Fruit fly (Drosophila melanogaster) whole organism, prepupa: Measurements from ENCODE around the gene GABA-B-R2.

Experiments used
- Blimp-1 ChIP-seq: fragments of 200-800 bp; sonication (Bioruptor generic); optimal IDR thresholded peaks from 3 replicates; lab custom pipeline; 2017; ENCODE audit warnings: missing biosample characterization, missing genetic modification characterization, mild to moderate bottlenecking, moderate library complexity, missing genetic modification reagents
- CG10631 ChIP-seq: fragments of 200-800 bp; sonication (Bioruptor generic); optimal IDR thresholded peaks from 2 replicates; lab custom pipeline; 2016; ENCODE audit warnings: missing biosample characterization, missing genetic modification characterization
- CG10669 ChIP-seq: fragments of 200-800 bp; sonication (Bioruptor generic); optimal IDR thresholded peaks from 3 replicates; lab custom pipeline; 2018; ENCODE audit warnings: missing biosample characterization, mild to moderate bottlenecking, missing genetic modification characterization, moderate library complexity
- CG11294 ChIP-seq: fragments of 200-800 bp; sonication (Bioruptor generic); IDR thresholded peaks from 2 replicates; pipeline ENCODE4 v1.3.6; 2022; ENCODE audit warnings: missing biosample characterization, missing genetic modification characterization
- CG11902 ChIP-seq: fragments of 200-800 bp; sonication (Bioruptor generic); optimal IDR thresholded peaks from 3 replicates; lab custom pipeline; 2016; ENCODE audit warnings: missing biosample characterization, missing genetic modification characterization
- CG15336 ChIP-seq: fragments of 200-800 bp; sonication (Bioruptor generic); IDR thresholded peaks from 2 replicates; pipeline ENCODE4 v1.3.6; 2022; ENCODE audit warnings: missing biosample characterization, missing genetic modification characterization
- CG16779 ChIP-seq: fragments of 200-800 bp; sonication (Bioruptor generic); optimal IDR thresholded peaks from 3 replicates; lab custom pipeline; 2017; ENCODE audit warnings: missing biosample characterization, mild to moderate bottlenecking, missing genetic modification characterization
- CG3032 ChIP-seq: fragments of 200-800 bp; optimal IDR thresholded peaks from 2 replicates; lab custom pipeline; 2019; ENCODE audit warnings: missing biosample characterization, mild to moderate bottlenecking, missing genetic modification characterization, moderate library complexity
- CG31627 ChIP-seq: fragments of 200-800 bp; sonication (Bioruptor generic); optimal IDR thresholded peaks from 3 replicates; lab custom pipeline; 2016; ENCODE audit warnings: missing biosample characterization, missing genetic modification characterization
- CG32006 ChIP-seq: fragments of 200-800 bp; sonication (Bioruptor generic); optimal IDR thresholded peaks from 3 replicates; lab custom pipeline; 2017; ENCODE audit warnings: missing biosample characterization, mild to moderate bottlenecking, missing genetic modification characterization
- CG3919 ChIP-seq: fragments of 200-800 bp; sonication (Bioruptor generic); optimal IDR thresholded peaks from 3 replicates; lab custom pipeline; 2016; ENCODE audit warnings: missing biosample characterization, missing genetic modification characterization
- CG4318 ChIP-seq: fragments of 200-800 bp; sonication (Bioruptor generic); optimal IDR thresholded peaks from 3 replicates; lab custom pipeline; 2017; ENCODE audit warnings: missing biosample characterization, mild to moderate bottlenecking, missing genetic modification characterization
- CG6163 ChIP-seq: fragments of 200-800 bp; sonication (Bioruptor generic); IDR thresholded peaks from 3 replicates; pipeline ENCODE4 v1.3.6; 2022; ENCODE audit warnings: missing biosample characterization, missing genetic modification characterization
- CG6792 ChIP-seq: fragments of 200-800 bp; sonication (Bioruptor generic); optimal IDR thresholded peaks from 3 replicates; lab custom pipeline; 2016; ENCODE audit warnings: missing biosample characterization, missing genetic modification characterization
- CG6808 ChIP-seq: fragments of 200-800 bp; sonication (Bioruptor generic); optimal IDR thresholded peaks from 3 replicates; lab custom pipeline; 2017; ENCODE audit warnings: missing biosample characterization, missing genetic modification characterization, mild to moderate bottlenecking, moderate library complexity, missing genetic modification reagents
- CG7368 ChIP-seq: fragments of 200-800 bp; sonication (Bioruptor generic); optimal IDR thresholded peaks from 3 replicates; lab custom pipeline; 2016; ENCODE audit warnings: missing biosample characterization, missing genetic modification characterization
- CG8119 ChIP-seq: fragments of 200-800 bp; sonication (Bioruptor generic); IDR thresholded peaks from 3 replicates; pipeline ENCODE4 v1.3.6; 2022; ENCODE audit warnings: missing biosample characterization, missing genetic modification characterization
- CG8319 ChIP-seq: fragments of 200-800 bp; sonication (Bioruptor generic); optimal IDR thresholded peaks from 3 replicates; lab custom pipeline; 2016; ENCODE audit warnings: missing biosample characterization, missing genetic modification characterization
- CG8632 ChIP-seq: fragments of 200-800 bp; sonication (Bioruptor generic); optimal IDR thresholded peaks from 3 replicates; lab custom pipeline; 2016; ENCODE audit warnings: missing biosample characterization, missing genetic modification characterization
- CG9139 ChIP-seq: fragments of 200-800 bp; sonication (Bioruptor generic); optimal IDR thresholded peaks from 3 replicates; lab custom pipeline; 2017; ENCODE audit warnings: missing biosample characterization, mild to moderate bottlenecking, missing genetic modification characterization
- Eip75B ChIP-seq: fragments of 200-800 bp; sonication (Bioruptor generic); optimal IDR thresholded peaks from 3 replicates; lab custom pipeline; 2016; ENCODE audit warnings: missing biosample characterization, missing genetic modification characterization
- Eip93F ChIP-seq: fragments of 200-800 bp; sonication (Bioruptor generic); optimal IDR thresholded peaks from 2 replicates; lab custom pipeline; 2016; ENCODE audit warnings: missing biosample characterization, mild to moderate bottlenecking, missing genetic modification characterization
- Ets21C ChIP-seq: fragments of 200-800 bp; sonication (Bioruptor generic); optimal IDR thresholded peaks from 3 replicates; lab custom pipeline; 2016; ENCODE audit warnings: missing biosample characterization, missing genetic modification characterization
- Ets96B ChIP-seq: fragments of 200-800 bp; optimal IDR thresholded peaks from 2 replicates; lab custom pipeline; 2019; ENCODE audit warnings: missing biosample characterization, mild to moderate bottlenecking, missing genetic modification characterization, moderate library complexity
- Gug ChIP-seq: fragments of 200-800 bp; sonication (Bioruptor generic); IDR thresholded peaks from 2 replicates; pipeline ENCODE4 v1.3.6; 2022; ENCODE audit warnings: missing biosample characterization, missing genetic modification characterization
- Hr38 ChIP-seq: sonication (Bioruptor generic); optimal IDR thresholded peaks from 2 replicates; lab custom pipeline; 2016; ENCODE audit warnings: missing biosample characterization, missing genetic modification characterization
- Hr39 ChIP-seq: fragments of 200-800 bp; sonication (Bioruptor generic); optimal IDR thresholded peaks from 2 replicates; lab custom pipeline; 2016; ENCODE audit warnings: missing biosample characterization, missing genetic modification characterization
- Hr4 ChIP-seq: fragments of 200-800 bp; sonication (Bioruptor generic); optimal IDR thresholded peaks from 3 replicates; lab custom pipeline; 2016; ENCODE audit warnings: missing biosample characterization, missing genetic modification characterization
- Lpt ChIP-seq: fragments of 200-800 bp; sonication (Bioruptor generic); optimal IDR thresholded peaks from 3 replicates; lab custom pipeline; 2016; ENCODE audit warnings: missing biosample characterization, missing genetic modification characterization
- OdsH ChIP-seq: fragments of 200-800 bp; sonication (Bioruptor generic); optimal IDR thresholded peaks from 3 replicates; lab custom pipeline; 2016; ENCODE audit warnings: missing biosample characterization, missing genetic modification characterization
- Smox ChIP-seq: fragments of 200-800 bp; sonication (Bioruptor generic); optimal IDR thresholded peaks from 3 replicates; lab custom pipeline; 2016; ENCODE audit warnings: missing biosample characterization, missing genetic modification characterization
- Sox14 ChIP-seq: fragments of 200-800 bp; sonication (Bioruptor generic); optimal IDR thresholded peaks from 3 replicates; lab custom pipeline; 2016; ENCODE audit warnings: missing biosample characterization, missing genetic modification characterization
- achi ChIP-seq: fragments of 200-800 bp; sonication (Bioruptor generic); optimal IDR thresholded peaks from 3 replicates; lab custom pipeline; 2016; ENCODE audit warnings: missing biosample characterization, missing genetic modification characterization
- acj6 ChIP-seq: fragments of 200-800 bp; sonication (Bioruptor generic); optimal IDR thresholded peaks from 3 replicates; lab custom pipeline; 2016; ENCODE audit warnings: missing biosample characterization, missing genetic modification characterization
- dac ChIP-seq: fragments of 200-800 bp; sonication (Bioruptor generic); optimal IDR thresholded peaks from 2 replicates; lab custom pipeline; 2017; ENCODE audit warnings: missing biosample characterization, mild to moderate bottlenecking, missing genetic modification characterization
- eg ChIP-seq: fragments of 200-800 bp; sonication (Bioruptor generic); IDR thresholded peaks from 3 replicates; pipeline ENCODE4 v1.3.6; 2022; ENCODE audit warnings: missing biosample characterization, missing genetic modification characterization
- esn ChIP-seq: fragments of 200-800 bp; sonication (Bioruptor generic); optimal IDR thresholded peaks from 2 replicates; lab custom pipeline; 2016; ENCODE audit warnings: missing biosample characterization, mild to moderate bottlenecking, missing genetic modification characterization, moderate library complexity
- fd59A ChIP-seq: fragments of 200-800 bp; sonication (Bioruptor generic); optimal IDR thresholded peaks from 2 replicates; lab custom pipeline; 2017; ENCODE audit warnings: missing biosample characterization, mild to moderate bottlenecking, missing genetic modification characterization, missing genetic modification reagents
- fd85E ChIP-seq: fragments of 200-800 bp; sonication (Bioruptor generic); optimal IDR thresholded peaks from 3 replicates; lab custom pipeline; 2016; ENCODE audit warnings: missing biosample characterization, missing genetic modification characterization
- lz ChIP-seq: fragments of 200-800 bp; sonication (Bioruptor generic); optimal IDR thresholded peaks from 3 replicates; lab custom pipeline; 2016; ENCODE audit warnings: missing biosample characterization, missing genetic modification characterization
- net ChIP-seq: fragments of 200-800 bp; sonication (Bioruptor generic); optimal IDR thresholded peaks from 3 replicates; lab custom pipeline; 2016; ENCODE audit warnings: missing biosample characterization, missing genetic modification characterization
- pdm3 ChIP-seq: fragments of 200-800 bp; sonication (Bioruptor generic); optimal IDR thresholded peaks from 3 replicates; lab custom pipeline; 2016; ENCODE audit warnings: missing biosample characterization, missing genetic modification characterization
- salr ChIP-seq, 2 experiments: fragments of 200-800 bp; sonication (Bioruptor generic); optimal IDR thresholded peaks; 3 replicates each; lab custom pipeline; 2016 to 2018; ENCODE audit warnings: missing biosample characterization in 2 of 2, missing genetic modification characterization in 2 of 2, mild to moderate bottlenecking in 1 of 2
- spab ChIP-seq: fragments of 200-800 bp; sonication (Bioruptor generic); optimal IDR thresholded peaks from 2 replicates; lab custom pipeline; 2017; ENCODE audit warnings: missing biosample characterization, mild to moderate bottlenecking, missing genetic modification characterization, missing genetic modification reagents
- ss ChIP-seq, 2 experiments: fragments of 200-800 bp; sonication (Bioruptor generic); optimal IDR thresholded peaks; 2 replicates in 1 of 2; 3 replicates in 1 of 2; lab custom pipeline; 2017 to 2018; ENCODE audit warnings: mild to moderate bottlenecking in 2 of 2, missing biosample characterization in 2 of 2, missing genetic modification characterization in 2 of 2, moderate library complexity in 1 of 2
- svp ChIP-seq: fragments of 200-800 bp; sonication (Bioruptor generic); peaks from one replicate; lab custom pipeline; 2016; ENCODE audit warnings: missing biosample characterization, missing genetic modification characterization
- topi ChIP-seq: fragments of 200-800 bp; sonication (Bioruptor generic); optimal IDR thresholded peaks from 3 replicates; lab custom pipeline; 2016; ENCODE audit warnings: missing biosample characterization, missing genetic modification characterization
- vri ChIP-seq: fragments of 200-800 bp; sonication (Bioruptor generic); optimal IDR thresholded peaks from 3 replicates; lab custom pipeline; 2016; ENCODE audit warnings: missing biosample characterization, mild to moderate bottlenecking, missing genetic modification characterization

GABA-B-R2 gene

dm6 chr3R:21824407-21825006 lies 48.9 kb upstream of the GABA-B-R2 start (continued):
- TF ChIP-seq CG3919 (no peak), CG6163 (GFP tag; lab: Robert Waterston, UW) (peak; percentile 14; the same call in 2 of the 3 replicates), Hr38 (GFP tag; lab: Kevin White, UChicago) (no peak)

- TF ChIP-seq Smox (GFP tag; lab: Kevin White, UChicago) (peak; percentile 42), CG6163 (GFP tag; lab: Robert Waterston, UW) (0 out of 3 replicates have a peak, but pooled peaks have one; percentile 53), topi (GFP tag; lab: Kevin White, UChicago) (peak; percentile 71), dac (GFP tag; lab: Kevin White, UChicago) (no peak), pdm3 (GFP tag; lab: Kevin White, UChicago) (no peak), OdsH (GFP tag; lab: Kevin White, UChicago) (peak; percentile 36), fd85E (peak; percentile 14), Lpt (GFP tag; lab: Kevin White, UChicago) (peak; percentile 1), CG8632 (GFP tag; lab: Kevin White, UChicago) (peak; percentile 52), spab (GFP tag; lab: Kevin White, UChicago) (peak; percentile 38), Hr39 (GFP tag; lab: Kevin White, UChicago) (peak; percentile 38), CG8319 (GFP tag; lab: Kevin White, UChicago) (peak; percentile 66), CG3919 (peak; percentile 81), Eip75B (GFP tag; lab: Kevin White, UChicago) (peak; percentile 21), net (GFP tag; lab: Kevin White, UChicago) (no peak), acj6 (peak; percentile 35), CG8119 (GFP tag; lab: Robert Waterston, UW) (peak; percentile 57; the same call in 2 of the 3 replicates), CG10631 (GFP tag; lab: Kevin White, UChicago) (peak; percentile 61), CG10669 (GFP tag; lab: Kevin White, UChicago) (peak; percentile 85), CG16779 (tag; lab: Kevin White, UChicago) (no peak), Sox14 (GFP tag; lab: Kevin White, UChicago) (no peak), Eip93F (no peak), CG31627 (peak; percentile 4), Blimp-1 (GFP tag; lab: Kevin White, UChicago) (peak; percentile 70), CG7368 (GFP tag; lab: Kevin White, UChicago) (peak; percentile 57), CG11294 (GFP tag; lab: Robert Waterston, UW) (no peak), ss (GFP tag; optimal IDR thresholded peaks at IDR 0.05; lab: Kevin White, UChicago) (peak in 1 of 2 experiments; percentile 21), salr (GFP tag; optimal IDR thresholded peaks at IDR 0.05; lab: Kevin White, UChicago) (peak in 1 of 2 experiments; percentile 27), CG3032 (tag; lab: Kevin White, UChicago) (peak; percentile 80), CG6792 (GFP tag; lab: Kevin White, UChicago) (peak; percentile 17), achi (GFP tag; lab: Kevin White, UChicago) (peak; percentile 41), svp (GFP tag; lab: Kevin White, UChicago) (peak; percentile 68), CG15336 (GFP tag; lab: Robert Waterston, UW) (no peak), lz (GFP tag; lab: Kevin White, UChicago) (peak; percentile 26), esn (GFP tag; lab: Kevin White, UChicago) (peak; percentile 70), Ets96B (tag; lab: Kevin White, UChicago) (peak; percentile 79), Hr38 (GFP tag; lab: Kevin White, UChicago) (no peak), CG6808 (GFP tag; lab: Kevin White, UChicago) (peak; percentile 78), Ets21C (GFP tag; lab: Kevin White, UChicago) (no peak), CG9139 (peak; percentile 72), vri (GFP tag; lab: Kevin White, UChicago) (no peak), CG11902 (GFP tag; lab: Kevin White, UChicago) (peak; percentile 65), fd59A (GFP tag; lab: Kevin White, UChicago) (no peak), Gug (no peak), CG32006 (GFP tag; lab: Kevin White, UChicago) (peak; percentile 7), CG4318 (GFP tag; lab: Kevin White, UChicago) (no peak), Hr4 (GFP tag; lab: Kevin White, UChicago) (no peak), eg (GFP tag; lab: Robert Waterston, UW) (no peak)
Measured at dm6 chr3R:21823699-21824406, 48.2 kb upstream of the GABA-B-R2 start.
